Fruit fly (Drosophila melanogaster): ENCODE measurements around the gene ana1.

ana1 gene

DNA sequence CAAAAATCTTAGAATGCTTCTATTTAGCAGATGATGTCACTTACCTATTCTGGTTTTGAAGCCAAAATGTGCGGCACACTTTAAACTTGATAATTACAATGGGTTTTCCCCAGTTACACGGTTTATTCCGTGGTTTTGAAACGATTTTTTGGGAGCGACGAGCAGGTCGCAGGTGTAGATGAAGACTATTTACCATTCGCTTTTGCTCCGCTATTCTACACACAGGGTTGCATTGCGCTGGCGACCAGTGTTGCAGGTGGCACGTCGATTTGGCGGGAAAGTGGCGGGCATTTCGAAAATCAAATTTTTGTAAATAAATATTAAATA is 52.3 kb downstream of the ana1 start, which contains the start of gene REPTOR (continued):
- TF ChIP-seq CG34406 (GFP tag; optimal IDR thresholded peaks at IDR 0.05), result no peak
- no peak for TF ChIP-seq CG6276 (GFP tag; optimal IDR thresholded peaks at IDR 0.05)
- TF ChIP-seq Eip93F (GFP tag; optimal IDR thresholded peaks at IDR 0.05), result peak; percentile 30
- no peak for TF ChIP-seq Hr39 (GFP tag; optimal IDR thresholded peaks at IDR 0.05)
- TF ChIP-seq pdm3 (GFP tag; optimal IDR thresholded peaks at IDR 0.05), result no peak
- TF ChIP-seq eg (GFP tag; IDR thresholded peaks at IDR 0.05), result no peak
- no peak for TF ChIP-seq CG1621 (tag; optimal IDR thresholded peaks at IDR 0.05)
- TF ChIP-seq CG15336 (GFP tag; IDR thresholded peaks at IDR 0.05), result no peak
- TF ChIP-seq Ets96B (tag; optimal IDR thresholded peaks at IDR 0.05), result no peak
- TF ChIP-seq CG8319 (GFP tag; optimal IDR thresholded peaks at IDR 0.05), result no peak
- TF ChIP-seq cyc (GFP tag; optimal IDR thresholded peaks at IDR 0.05), result peak; percentile 2
- TF ChIP-seq Blimp-1 (GFP tag; optimal IDR thresholded peaks at IDR 0.05), result no peak
- peak; percentile 36 for TF ChIP-seq Eip78C (GFP tag)
- no peak for TF ChIP-seq OdsH (GFP tag; optimal IDR thresholded peaks at IDR 0.05)
- TF ChIP-seq CG10669 (GFP tag; optimal IDR thresholded peaks at IDR 0.05), result no peak
- no peak for TF ChIP-seq Smox (GFP tag; optimal IDR thresholded peaks at IDR 0.05)
- TF ChIP-seq ss (GFP tag; optimal IDR thresholded peaks at IDR 0.05), result no peak
- TF ChIP-seq CG6808 (GFP tag; optimal IDR thresholded peaks at IDR 0.05), result peak; percentile 13
- TF ChIP-seq CG8119 (GFP tag; IDR thresholded peaks at IDR 0.05), result no peak
- TF ChIP-seq acj6 (GFP tag; optimal IDR thresholded peaks at IDR 0.05), result peak; percentile 6
- TF ChIP-seq CG3919 (GFP tag; optimal IDR thresholded peaks at IDR 0.05), result peak; percentile 37
- no peak for TF ChIP-seq Lpt (GFP tag; optimal IDR thresholded peaks at IDR 0.05)
- TF ChIP-seq dsx (GFP tag; optimal IDR thresholded peaks at IDR 0.05; ENCODE audit: poor library complexity, severe bottlenecking), result peak; percentile 21
- TF ChIP-seq CG6854 (GFP tag; optimal IDR thresholded peaks at IDR 0.05), result no peak
- peak; percentile 33 for TF ChIP-seq esn (GFP tag; optimal IDR thresholded peaks at IDR 0.05)
- TF ChIP-seq CG31627 (GFP tag; optimal IDR thresholded peaks at IDR 0.05), result no peak
- TF ChIP-seq CG9139 (GFP tag; optimal IDR thresholded peaks at IDR 0.05), result no peak
- no peak for TF ChIP-seq CG11762 (GFP tag; optimal IDR thresholded peaks at IDR 0.05; ENCODE audit: insufficient read depth)
- TF ChIP-seq fd59A (GFP tag; optimal IDR thresholded peaks at IDR 0.05), result no peak
- TF ChIP-seq salr (GFP tag; optimal IDR thresholded peaks at IDR 0.05), result no peak
- TF ChIP-seq CG10631 (GFP tag; optimal IDR thresholded peaks at IDR 0.05), result no peak

dm6 chr3R:24585042-24585698 is 54.8 kb downstream of the ana1 start, which contains the start of the genes CG13625 and mld:
CG13625 (minus strand) TSS chr3R:24585160.
mld (plus strand) TSS chr3R:24585653.
- TF ChIP-seq Sox14 (GFP tag; optimal IDR thresholded peaks at IDR 0.05) (peak; percentile 11), cyc (GFP tag; optimal IDR thresholded peaks at IDR 0.05) (peak; percentile 35), CG4318 (GFP tag; optimal IDR thresholded peaks at IDR 0.05) (no peak), esn (GFP tag; optimal IDR thresholded peaks at IDR 0.05) (peak; percentile 56), Eip75B (GFP tag; optimal IDR thresholded peaks at IDR 0.05) (peak; percentile 25), Hr4 (GFP tag; optimal IDR thresholded peaks at IDR 0.05) (peak; percentile 35), Eip78C (GFP tag) (peak; percentile 67), Sox102F (GFP tag; optimal IDR thresholded peaks at IDR 0.05) (peak; percentile 35), CG6276 (GFP tag; optimal IDR thresholded peaks at IDR 0.05) (no peak), CG9139 (GFP tag; optimal IDR thresholded peaks at IDR 0.05) (no peak), lz (GFP tag; optimal IDR thresholded peaks at IDR 0.05) (peak; percentile 37), Met (GFP tag; optimal IDR thresholded peaks at IDR 0.05) (peak; percentile 31), fkh (GFP tag; optimal IDR thresholded peaks at IDR 0.05) (peak; percentile 91), Hr39 (GFP tag; optimal IDR thresholded peaks at IDR 0.05) (peak; percentile 36), CG8119 (GFP tag; IDR thresholded peaks at IDR 0.05) (no peak), CG10631 (GFP tag; optimal IDR thresholded peaks at IDR 0.05) (peak; percentile 10), CG31627 (GFP tag; optimal IDR thresholded peaks at IDR 0.05) (peak; percentile 37), pdm3 (GFP tag; optimal IDR thresholded peaks at IDR 0.05) (peak; percentile 49), CG6163 (GFP tag; IDR thresholded peaks at IDR 0.05) (no peak), Eip93F (GFP tag; optimal IDR thresholded peaks at IDR 0.05) (no peak), CG3919 (GFP tag; optimal IDR thresholded peaks at IDR 0.05) (peak; percentile 44), acj6 (GFP tag; optimal IDR thresholded peaks at IDR 0.05) (peak; percentile 2), CG7368 (GFP tag; optimal IDR thresholded peaks at IDR 0.05) (no peak), achi (GFP tag; optimal IDR thresholded peaks at IDR 0.05) (peak; percentile 66), CG32006 (GFP tag; optimal IDR thresholded peaks at IDR 0.05) (peak; percentile 11), topi (GFP tag; optimal IDR thresholded peaks at IDR 0.05) (peak; percentile 31), OdsH (GFP tag; optimal IDR thresholded peaks at IDR 0.05) (peak; percentile 17), CG10669 (GFP tag; optimal IDR thresholded peaks at IDR 0.05) (no peak), CG34406 (GFP tag; optimal IDR thresholded peaks at IDR 0.05) (peak; percentile 4)
